Fruit fly (Drosophila melanogaster) whole organism, embryonic: ENCODE measurements around the gene Fas3.

ENCODE experiments used
- Antp ChIP-seq: fragments of 200-800 bp; sonication (Bioruptor generic); optimal IDR thresholded peaks from 3 replicates; lab custom pipeline; 2016; ENCODE audit warnings: missing biosample characterization, missing genetic modification characterization
- B-H1 ChIP-seq: fragments of 200-800 bp; sonication (Bioruptor generic); IDR thresholded peaks from 3 replicates; pipeline ENCODE4 v1.3.6; 2022; ENCODE audit warnings: missing biosample characterization, missing genetic modification characterization
- CG10209 ChIP-seq: fragments of 200-800 bp; sonication (Bioruptor generic); optimal IDR thresholded peaks from 3 replicates; lab custom pipeline; 2017; ENCODE audit warnings: missing biosample characterization, mild to moderate bottlenecking, missing genetic modification characterization, missing genetic modification reagents
- CG10366 ChIP-seq: fragments of 200-800 bp; sonication (Bioruptor generic); IDR thresholded peaks from 2 replicates; pipeline ENCODE4 v1.3.6; 2022; ENCODE audit warnings: missing biosample characterization, missing genetic modification characterization
- CG12104 ChIP-seq: fragments of 200-800 bp; sonication (Bioruptor generic); optimal IDR thresholded peaks from 3 replicates; lab custom pipeline; 2016; ENCODE audit warnings: missing biosample characterization, missing genetic modification characterization
- CG12155 ChIP-seq: fragments of 200-800 bp; sonication (Bioruptor generic); optimal IDR thresholded peaks from 3 replicates; lab custom pipeline; 2016; ENCODE audit warnings: missing biosample characterization, missing genetic modification characterization
- CG15514 ChIP-seq: fragments of 200-800 bp; sonication (Bioruptor generic); optimal IDR thresholded peaks from 3 replicates; lab custom pipeline; 2017; ENCODE audit warnings: missing biosample characterization, missing genetic modification characterization, mild to moderate bottlenecking, moderate library complexity, missing genetic modification reagents
- CG16863 ChIP-seq: fragments of 200-800 bp; sonication (Bioruptor generic); optimal IDR thresholded peaks from 3 replicates; lab custom pipeline; 2016; ENCODE audit warnings: missing biosample characterization, missing genetic modification characterization
- CG17568 ChIP-seq: fragments of 200-800 bp; sonication (Bioruptor generic); optimal IDR thresholded peaks from 2 replicates; lab custom pipeline; 2018; ENCODE audit warnings: missing biosample characterization, mild to moderate bottlenecking, missing genetic modification characterization, moderate library complexity
- CG2129 ChIP-seq: fragments of 200-800 bp; sonication (Bioruptor generic); IDR thresholded peaks from 2 replicates; pipeline ENCODE4 v1.3.6; 2022; ENCODE audit warnings: missing biosample characterization, missing genetic modification characterization; ENCODE audit not compliant: partially characterized antibody
- CG2199 ChIP-seq: fragments of 200-800 bp; sonication (Bioruptor generic); IDR thresholded peaks from 3 replicates; pipeline ENCODE4 v1.3.6; 2022; ENCODE audit warnings: missing biosample characterization, missing genetic modification characterization
- CG31224 ChIP-seq: fragments of 200-800 bp; sonication (Bioruptor generic); IDR thresholded peaks from 2 replicates; pipeline ENCODE4 v1.3.6; 2022; ENCODE audit warnings: missing biosample characterization, missing genetic modification characterization
- CG3163 ChIP-seq: fragments of 200-800 bp; sonication (Bioruptor generic); optimal IDR thresholded peaks from 3 replicates; lab custom pipeline; 2016; ENCODE audit warnings: missing biosample characterization, missing genetic modification characterization
- CG3838 ChIP-seq: fragments of 200-800 bp; sonication (Bioruptor generic); optimal IDR thresholded peaks from 3 replicates; lab custom pipeline; 2016; ENCODE audit warnings: missing biosample characterization, missing genetic modification characterization
- CG3995 ChIP-seq: fragments of 200-800 bp; sonication (Bioruptor generic); optimal IDR thresholded peaks from 3 replicates; lab custom pipeline; 2016; ENCODE audit warnings: missing biosample characterization, missing genetic modification characterization
- CG4404 ChIP-seq: fragments of 200-800 bp; sonication (Bioruptor generic); IDR thresholded peaks from 2 replicates; pipeline ENCODE4 v1.3.6; 2022; ENCODE audit warnings: missing biosample characterization, missing genetic modification characterization
- CG4854 ChIP-seq: fragments of 200-800 bp; sonication (Bioruptor generic); optimal IDR thresholded peaks from 2 replicates; lab custom pipeline; 2016; ENCODE audit warnings: missing biosample characterization, missing genetic modification characterization, inconsistent platforms
- CG5180 ChIP-seq: fragments of 200-800 bp; sonication (Bioruptor generic); optimal IDR thresholded peaks from 3 replicates; lab custom pipeline; 2017; ENCODE audit warnings: missing biosample characterization, missing genetic modification characterization, mild to moderate bottlenecking, moderate library complexity, missing genetic modification reagents
- CG8359 ChIP-seq: fragments of 200-800 bp; sonication (Bioruptor generic); optimal IDR thresholded peaks from 2 replicates; lab custom pipeline; 2017; ENCODE audit warnings: missing biosample characterization, mild to moderate bottlenecking, missing genetic modification characterization, borderline replicate concordance
- Camta ChIP-seq: fragments of 200-800 bp; sonication (Bioruptor generic); optimal IDR thresholded peaks from 2 replicates; lab custom pipeline; 2016; ENCODE audit warnings: missing biosample characterization, missing genetic modification characterization
- Dref ChIP-seq: fragments of 200-800 bp; sonication (Bioruptor generic); IDR thresholded peaks from 2 replicates; pipeline ENCODE4 v1.3.6; 2022; ENCODE audit warnings: missing biosample characterization, missing genetic modification characterization
- Drgx ChIP-seq: fragments of 200-800 bp; sonication (Bioruptor generic); IDR thresholded peaks from 2 replicates; pipeline ENCODE4 v1.3.6; 2022; ENCODE audit warnings: missing biosample characterization, missing genetic modification characterization
- ERR ChIP-seq: fragments of 200-800 bp; sonication (Bioruptor generic); optimal IDR thresholded peaks from 2 replicates; lab custom pipeline; 2016; ENCODE audit warnings: missing biosample characterization, missing genetic modification characterization
- Ets97D ChIP-seq: fragments of 200-800 bp; sonication (Bioruptor generic); optimal IDR thresholded peaks from 3 replicates; lab custom pipeline; 2016; ENCODE audit warnings: missing biosample characterization, missing genetic modification characterization
- HHEX ChIP-seq: fragments of 200-800 bp; sonication (Bioruptor generic); optimal IDR thresholded peaks from 3 replicates; lab custom pipeline; 2017; ENCODE audit warnings: missing biosample characterization, mild to moderate bottlenecking, missing genetic modification characterization, missing genetic modification reagents
- HLH54F ChIP-seq: fragments of 200-800 bp; sonication (Bioruptor generic); optimal IDR thresholded peaks from 3 replicates; lab custom pipeline; 2016; ENCODE audit warnings: missing biosample characterization, missing genetic modification characterization
- Hey ChIP-seq: fragments of 200-800 bp; sonication (Bioruptor generic); optimal IDR thresholded peaks from 3 replicates; lab custom pipeline; 2018; ENCODE audit warnings: missing biosample characterization, mild to moderate bottlenecking, missing genetic modification characterization
- Sin3A ChIP-seq: fragments of >200 bp; optimal IDR thresholded peaks from 2 replicates; lab custom pipeline; 2018
- amos ChIP-seq: fragments of 200-800 bp; sonication (Bioruptor generic); IDR thresholded peaks from 2 replicates; pipeline ENCODE4 v1.3.6; 2022; ENCODE audit warnings: missing biosample characterization, missing genetic modification characterization; ENCODE audit not compliant: partially characterized antibody
- aop ChIP-seq: fragments of 200-800 bp; sonication (Bioruptor generic); IDR thresholded peaks from 2 replicates; pipeline ENCODE4 v1.3.6; 2022; ENCODE audit warnings: missing biosample characterization, missing genetic modification characterization
- bowl ChIP-seq: fragments of 200-800 bp; sonication (Bioruptor generic); IDR thresholded peaks from 2 replicates; pipeline ENCODE4 v1.3.6; 2022; ENCODE audit warnings: missing biosample characterization, missing genetic modification characterization
- cg ChIP-seq: fragments of 200-800 bp; sonication (Bioruptor generic); optimal IDR thresholded peaks from 3 replicates; lab custom pipeline; 2019; ENCODE audit warnings: missing biosample characterization, mild to moderate bottlenecking, missing genetic modification characterization, moderate library complexity
- crp ChIP-seq, 2 experiments: fragments of 200-800 bp; sonication (Bioruptor generic); optimal IDR thresholded peaks; 2 replicates in 1 of 2; 3 replicates in 1 of 2; lab custom pipeline; 2017; ENCODE audit warnings: missing biosample characterization in 2 of 2, missing genetic modification characterization in 2 of 2, mild to moderate bottlenecking in 1 of 2, moderate library complexity in 1 of 2
- dmrt11E ChIP-seq: fragments of 200-800 bp; sonication (Bioruptor generic); optimal IDR thresholded peaks from 3 replicates; lab custom pipeline; 2018; ENCODE audit warnings: missing biosample characterization, mild to moderate bottlenecking, missing genetic modification characterization, moderate library complexity
- en ChIP-seq: fragments of 200-800 bp; sonication (Bioruptor generic); optimal IDR thresholded peaks from 2 replicates; lab custom pipeline; 2016; ENCODE audit warnings: missing biosample characterization, missing genetic modification characterization
- grn ChIP-seq: fragments of 200-800 bp; sonication (Bioruptor generic); optimal IDR thresholded peaks from 3 replicates; lab custom pipeline; 2017; ENCODE audit warnings: missing biosample characterization, missing genetic modification characterization
- gsb ChIP-seq: fragments of 200-800 bp; sonication (Bioruptor generic); IDR thresholded peaks from 2 replicates; pipeline ENCODE4 v1.3.6; 2022; ENCODE audit warnings: missing biosample characterization, missing genetic modification characterization
- gsb-n ChIP-seq: fragments of 200-800 bp; sonication (Bioruptor generic); optimal IDR thresholded peaks from 3 replicates; lab custom pipeline; 2018; ENCODE audit warnings: missing biosample characterization, mild to moderate bottlenecking, missing genetic modification characterization
- jigr1 ChIP-seq: fragments of 200-800 bp; sonication (Bioruptor generic); IDR thresholded peaks from 3 replicates; pipeline ENCODE4 v1.3.6; 2022; ENCODE audit warnings: missing biosample characterization, missing genetic modification characterization
- lab ChIP-seq: fragments of 200-800 bp; sonication (Bioruptor generic); optimal IDR thresholded peaks from 3 replicates; lab custom pipeline; 2017; ENCODE audit warnings: missing biosample characterization, missing genetic modification characterization, mild to moderate bottlenecking, moderate library complexity, missing genetic modification reagents
- maf-S ChIP-seq: fragments of 200-800 bp; sonication (Bioruptor generic); optimal IDR thresholded peaks from 2 replicates; lab custom pipeline; 2016; ENCODE audit warnings: missing biosample characterization, missing genetic modification characterization
- mld ChIP-seq: fragments of 200-800 bp; sonication (Bioruptor generic); IDR thresholded peaks from 3 replicates; pipeline ENCODE4 v1.3.6; 2022; ENCODE audit warnings: missing biosample characterization, missing genetic modification characterization; ENCODE audit not compliant: partially characterized antibody
- pita ChIP-seq: fragments of 200-800 bp; sonication (Bioruptor generic); optimal IDR thresholded peaks from 2 replicates; lab custom pipeline; 2017; ENCODE audit warnings: missing biosample characterization, mild to moderate bottlenecking, missing genetic modification characterization
- pnt ChIP-seq: fragments of 200-800 bp; sonication (Bioruptor generic); optimal IDR thresholded peaks from 3 replicates; lab custom pipeline; 2016; ENCODE audit warnings: missing biosample characterization, missing genetic modification characterization
- schlank ChIP-seq: fragments of 200-800 bp; sonication (Bioruptor generic); optimal IDR thresholded peaks from 2 replicates; lab custom pipeline; 2018; ENCODE audit warnings: missing biosample characterization, mild to moderate bottlenecking, missing genetic modification characterization
- so ChIP-seq: fragments of 200-800 bp; sonication (Bioruptor generic); IDR thresholded peaks from 3 replicates; pipeline ENCODE4 v1.3.6; 2022; ENCODE audit warnings: missing biosample characterization, missing genetic modification characterization
- ssp ChIP-seq: fragments of 200-800 bp; sonication (Bioruptor generic); IDR thresholded peaks from 2 replicates; pipeline ENCODE4 v1.3.6; 2022; ENCODE audit warnings: missing biosample characterization, missing genetic modification characterization
- tap ChIP-seq: fragments of 200-800 bp; optimal IDR thresholded peaks from 3 replicates; lab custom pipeline; 2019; ENCODE audit warnings: missing biosample characterization, mild to moderate bottlenecking, missing genetic modification characterization, moderate library complexity
- tgo ChIP-seq: fragments of 200-800 bp; sonication (Bioruptor generic); IDR thresholded peaks from 3 replicates; pipeline ENCODE4 v1.3.6; 2022; ENCODE audit warnings: missing biosample characterization, missing genetic modification characterization
- ttk ChIP-seq: fragments of 200-800 bp; sonication (Bioruptor generic); IDR thresholded peaks from 2 replicates; pipeline ENCODE4 v2.1.2; 2022; ENCODE audit warnings: missing biosample characterization, missing genetic modification characterization
- tup ChIP-seq: fragments of 200-800 bp; sonication (Bioruptor generic); optimal IDR thresholded peaks from 2 replicates; lab custom pipeline; 2016; ENCODE audit warnings: missing biosample characterization, mild to moderate bottlenecking, missing genetic modification characterization, moderate library complexity
- vvl ChIP-seq: fragments of 200-800 bp; sonication (Bioruptor generic); IDR thresholded peaks from 2 replicates; pipeline ENCODE4 v1.3.6; 2022; ENCODE audit warnings: missing biosample characterization, missing genetic modification characterization

Fas3 gene

DNA sequence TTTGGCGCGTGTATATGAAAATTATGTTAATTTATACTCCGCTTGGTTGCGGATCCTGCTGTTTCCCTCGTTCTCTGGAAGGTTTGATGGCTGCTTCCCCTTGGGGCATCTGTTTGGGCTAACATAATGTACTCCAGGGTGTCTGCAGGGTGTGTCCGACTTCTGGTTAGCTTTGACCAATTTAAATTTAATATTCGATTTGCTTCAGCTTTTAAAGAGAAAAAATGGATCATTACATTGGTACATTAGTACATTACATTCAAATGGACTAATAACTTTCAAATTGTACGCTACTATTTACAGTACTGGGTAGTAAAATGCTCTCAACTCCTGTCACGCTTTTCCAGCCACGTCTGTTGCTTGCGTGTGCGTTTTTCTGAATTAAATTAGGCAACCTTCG lies 57.2 kb downstream of the Fas3 start (continued):
- TF ChIP-seq CG3838 (GFP tag; lab: Kevin White, UChicago), result no peak
- no peak for TF ChIP-seq schlank (tag; lab: Kevin White, UChicago)
- TF ChIP-seq lab, result peak; percentile 81
- peak; percentile 72 for TF ChIP-seq vvl (GFP tag; lab: Robert Waterston, UW)
- TF ChIP-seq gsb (GFP tag; lab: Robert Waterston, UW), result no peak
- no peak; the same call in 2 of the 3 replicates for TF ChIP-seq B-H1 (GFP tag; lab: Robert Waterston, UW)
- peak; percentile 31 for TF ChIP-seq ERR (GFP tag; lab: Kevin White, UChicago)
- TF ChIP-seq so (GFP tag; lab: Robert Waterston, UW), result no peak
- no peak for TF ChIP-seq CG4854 (GFP tag; lab: Kevin White, UChicago)
- no peak for TF ChIP-seq Dref (GFP tag; lab: Robert Waterston, UW)
- no peak for TF ChIP-seq gsb-n (tag; lab: Kevin White, UChicago)
- peak; percentile 26 for TF ChIP-seq CG15514 (GFP tag; lab: Kevin White, UChicago)
- no peak for TF ChIP-seq dmrt11E (tag; lab: Kevin White, UChicago)
- TF ChIP-seq CG10366 (GFP tag; lab: Robert Waterston, UW), result no peak; the same call in 1 of the 2 replicates
- TF ChIP-seq CG2129 (GFP tag; lab: Robert Waterston, UW), result no peak
- no peak for TF ChIP-seq Sin3A (lab: Kevin White, UChicago)
- no peak for TF ChIP-seq Hey (tag; lab: Kevin White, UChicago)
- TF ChIP-seq jigr1, result peak; percentile 31; the same call in 1 of the 3 replicates
- TF ChIP-seq Drgx, result 0 out of 2 replicates have a peak, but pooled peaks have one; percentile 22
- TF ChIP-seq tap, result peak; percentile 11
- no peak for TF ChIP-seq CG5180 (GFP tag; lab: Kevin White, UChicago)
- peak; percentile 33 for TF ChIP-seq HHEX (GFP tag; lab: Kevin White, UChicago)
- peak; percentile 44 for TF ChIP-seq CG16863 (GFP tag; lab: Kevin White, UChicago)
- TF ChIP-seq tgo (GFP tag; lab: Robert Waterston, UW), result peak; percentile 53; the same call in 2 of the 3 replicates
- no peak for TF ChIP-seq en (GFP tag; lab: Kevin White, UChicago)
- TF ChIP-seq CG3163 (GFP tag; lab: Kevin White, UChicago), result no peak
- peak; percentile 12 for TF ChIP-seq Antp
- no peak for TF ChIP-seq aop (GFP tag; lab: Robert Waterston, UW)
- 0 out of 2 replicates have a peak, but pooled peaks have one; percentile 27 for TF ChIP-seq ttk
- peak; percentile 17 for TF ChIP-seq CG17568 (GFP tag; lab: Kevin White, UChicago)
- TF ChIP-seq pita (GFP tag; lab: Kevin White, UChicago), result no peak
- TF ChIP-seq tup (GFP tag; lab: Kevin White, UChicago), result no peak
- TF ChIP-seq HLH54F (GFP tag; lab: Kevin White, UChicago), result no peak
- TF ChIP-seq mld (GFP tag; lab: Robert Waterston, UW), result no peak
- no peak for TF ChIP-seq CG12104 (GFP tag; lab: Kevin White, UChicago)
- TF ChIP-seq CG12155 (GFP tag; lab: Kevin White, UChicago), result no peak
- peak; percentile 23 for TF ChIP-seq Camta (GFP tag; lab: Kevin White, UChicago)
- no peak for TF ChIP-seq Ets97D (GFP tag; lab: Kevin White, UChicago)
- no peak for TF ChIP-seq CG4404 (GFP tag; lab: Robert Waterston, UW)
- TF ChIP-seq CG10209 (GFP tag; lab: Kevin White, UChicago), result peak; percentile 54
- no peak for TF ChIP-seq cg (GFP tag; lab: Kevin White, UChicago)
- TF ChIP-seq grn, result no peak
- TF ChIP-seq CG8359 (GFP tag; lab: Kevin White, UChicago), result no peak
- TF ChIP-seq bowl (GFP tag; lab: Robert Waterston, UW), result no peak
- TF ChIP-seq pnt (GFP tag; lab: Kevin White, UChicago), result no peak
- TF ChIP-seq CG3995 (GFP tag; lab: Kevin White, UChicago), result no peak
- TF ChIP-seq amos (GFP tag; lab: Robert Waterston, UW), result no peak
- no peak for TF ChIP-seq CG31224 (GFP tag; lab: Robert Waterston, UW)
- TF ChIP-seq crp (GFP tag; optimal IDR thresholded peaks at IDR 0.05; lab: Kevin White, UChicago), result no peak
- TF ChIP-seq maf-S, result no peak
- TF ChIP-seq CG2199 (GFP tag; lab: Robert Waterston, UW), result no peak
- TF ChIP-seq ssp (GFP tag; lab: Robert Waterston, UW), result no peak
